Worm (Caenorhabditis elegans) whole organism, late embryonic: Measurements from ENCODE around the gene fbxo-11.2.

Experiments
- ama-1 ChIP-seq: fragments of 150-350 bp; optimal IDR thresholded peaks from 2 replicates; lab custom pipeline; 2014
- ceh-24 ChIP-seq: sonication (generic microtip); optimal IDR thresholded peaks from 2 replicates; lab custom pipeline; 2016; ENCODE audit warnings: mild to moderate bottlenecking, missing genetic modification characterization, missing compliant biosample characterization
- gmeb-2 ChIP-seq: sonication (generic microtip); optimal IDR thresholded peaks from 2 replicates; lab custom pipeline; 2016; ENCODE audit warnings: missing genetic modification characterization, inconsistent platforms, missing compliant biosample characterization
- pha-4 ChIP-seq: fragments of 150-350 bp; optimal IDR thresholded peaks from 2 replicates; lab custom pipeline; 2018; ENCODE audit warnings: missing biosample characterization, missing genetic modification reagents, missing genetic modification characterization
- zip-5 ChIP-seq: sonication (generic microtip); optimal IDR thresholded peaks from 2 replicates; lab custom pipeline; 2016; ENCODE audit warnings: missing genetic modification characterization, missing compliant biosample characterization

DNA sequence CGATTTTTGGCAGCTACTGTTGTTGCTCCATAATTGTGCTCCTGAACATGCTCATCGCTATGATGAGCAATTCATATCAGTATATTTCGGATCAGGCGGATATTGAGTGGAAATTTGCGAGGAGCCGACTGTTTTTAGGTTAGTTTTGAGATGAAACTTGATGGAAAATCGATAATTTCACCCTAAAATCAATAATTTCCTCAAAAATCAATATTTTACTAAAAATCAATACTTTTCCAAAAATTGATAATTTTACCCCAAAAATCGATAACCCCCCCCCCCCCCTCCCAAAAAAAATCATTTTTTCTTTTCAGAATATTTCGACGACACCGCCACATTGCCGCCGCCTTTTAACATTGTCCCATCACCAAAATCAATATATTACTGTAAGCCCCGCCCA, 54.2 kb downstream of the fbxo-11.2 start:
- no peak for TF ChIP-seq gmeb-2
- no peak for TF ChIP-seq pha-4 (tag; lab: Kevin White, UChicago)
- TF ChIP-seq ama-1 (lab: Kevin White, UChicago): no peak
- no peak for TF ChIP-seq ceh-24 (tag; lab: Kevin White, UChicago)
- TF ChIP-seq zip-5 (tag; lab: Kevin White, UChicago): no peak
